Worm (Caenorhabditis elegans) whole organism, L4 larva: ENCODE data around the gene F54C8.7.

Experiments used
- T20F7.1 ChIP-seq: fragments of 200-800 bp; sonication (Bioruptor generic); optimal IDR thresholded peaks from 2 replicates; lab custom pipeline; 2018; ENCODE audit warnings: mild to moderate bottlenecking, missing genetic modification characterization, missing compliant biosample characterization
- ama-1 ChIP-seq: fragments of 150-350 bp; optimal IDR thresholded peaks from 2 replicates; lab custom pipeline; 2014; ENCODE audit warnings: inconsistent platforms, mixed read lengths
- jun-1 ChIP-seq: fragments of 150-350 bp; optimal IDR thresholded peaks from 2 replicates; lab custom pipeline; 2014; ENCODE audit warnings: missing biosample characterization, missing genetic modification reagents, missing genetic modification characterization
- zag-1 ChIP-seq: fragments of 150-350 bp; optimal IDR thresholded peaks from 2 replicates; lab custom pipeline; 2014; ENCODE audit warnings: missing biosample characterization, missing genetic modification characterization

DNA sequence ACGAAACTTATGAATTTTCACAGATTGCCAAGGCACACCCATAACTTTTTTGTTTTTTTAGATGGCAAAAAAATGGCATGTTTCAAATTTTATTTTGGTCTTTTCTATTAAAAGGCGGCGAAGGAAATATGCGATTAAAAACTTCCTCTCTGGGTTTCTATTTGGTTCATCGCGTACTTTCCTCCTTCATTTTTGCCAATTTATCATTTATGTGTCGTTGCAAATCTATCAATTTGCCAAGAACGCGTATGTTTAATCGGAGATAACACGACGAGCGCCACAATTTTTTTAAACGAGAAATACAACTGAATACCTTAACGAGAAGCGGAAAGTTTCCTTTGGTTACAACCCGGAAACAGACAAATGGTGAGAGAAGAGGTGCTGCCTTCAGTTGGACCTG, 18.6 kb upstream of the F54C8.7 start:
- TF ChIP-seq ama-1 (lab: Kevin White, UChicago) = no peak
- no peak for TF ChIP-seq jun-1 (tag; lab: Kevin White, UChicago)
- no peak for TF ChIP-seq T20F7.1
- TF ChIP-seq zag-1 (tag; lab: Kevin White, UChicago) = no peak
